Worm (Caenorhabditis elegans): Measurements from ENCODE around the gene ugt-46.

The ugt-46 gene

ce11 chrX:530909-531308, 820 bp upstream of the ugt-46 start, which contains the start of gene B0310.6:
Gene B0310.6, minus strand, starts transcription at chrX:531009.
- TF ChIP-seq nhr-25 (tag; optimal IDR thresholded peaks at IDR 0.05): no peak
- no peak for TF ChIP-seq fkh-2 (tag; optimal IDR thresholded peaks at IDR 0.05)
- no peak for TF ChIP-seq ZK546.5 (tag; optimal IDR thresholded peaks at IDR 0.05)
- TF ChIP-seq snpc-4 (tag; optimal IDR thresholded peaks at IDR 0.05): no peak
- no peak for TF ChIP-seq nhr-11 (tag; optimal IDR thresholded peaks at IDR 0.05)
- no peak for TF ChIP-seq nhr-77 (tag; optimal IDR thresholded peaks at IDR 0.05)
- no peak for TF ChIP-seq aly-2 (tag; optimal IDR thresholded peaks at IDR 0.05)
- TF ChIP-seq sea-2 (GFP tag; optimal IDR thresholded peaks at IDR 0.05): no peak
- TF ChIP-seq pqm-1 (tag; optimal IDR thresholded peaks at IDR 0.05): no peak

ce11 chrX:529386-529785, 703 bp downstream of the ugt-46 start:
- no peak for TF ChIP-seq fkh-10 (GFP tag; optimal IDR thresholded peaks at IDR 0.05)
- TF ChIP-seq fkh-2 (tag; optimal IDR thresholded peaks at IDR 0.05): no peak
- no peak for TF ChIP-seq pha-4 (tag; optimal IDR thresholded peaks at IDR 0.05)
- TF ChIP-seq ceh-28 (tag; optimal IDR thresholded peaks at IDR 0.05): no peak
- no peak for TF ChIP-seq ceh-16 (tag; optimal IDR thresholded peaks at IDR 0.05)
- no peak for TF ChIP-seq mdl-1 (tag; optimal IDR thresholded peaks at IDR 0.05)
- TF ChIP-seq eor-1 (tag; optimal IDR thresholded peaks at IDR 0.05): no peak
- no peak for TF ChIP-seq unc-39 (tag; optimal IDR thresholded peaks at IDR 0.05)
- no peak for TF ChIP-seq snpc-4 (tag; optimal IDR thresholded peaks at IDR 0.05)
- TF ChIP-seq nhr-25 (tag; optimal IDR thresholded peaks at IDR 0.05): no peak
- TF ChIP-seq ceh-82 (tag; optimal IDR thresholded peaks at IDR 0.05): no peak
- TF ChIP-seq nhr-28 (tag; optimal IDR thresholded peaks at IDR 0.05): no peak
- no peak for TF ChIP-seq sea-2 (GFP tag; optimal IDR thresholded peaks at IDR 0.05)
- TF ChIP-seq nhr-76 (tag; optimal IDR thresholded peaks at IDR 0.05): no peak
- no peak for TF ChIP-seq ZK546.5 (tag; optimal IDR thresholded peaks at IDR 0.05)
- TF ChIP-seq lsy-12 (tag; optimal IDR thresholded peaks at IDR 0.05): no peak
- TF ChIP-seq ztf-4 (tag; optimal IDR thresholded peaks at IDR 0.05): no peak
- TF ChIP-seq lin-15B (tag; optimal IDR thresholded peaks at IDR 0.05): no peak
- TF ChIP-seq fos-1 (tag; optimal IDR thresholded peaks at IDR 0.05): no peak

ce11 chrX:528761-529160, 1.3 kb downstream of the ugt-46 start:
- no peak for TF ChIP-seq snpc-4 (tag; optimal IDR thresholded peaks at IDR 0.05)
- no peak for TF ChIP-seq nhr-28 (tag; optimal IDR thresholded peaks at IDR 0.05)
- TF ChIP-seq pha-4 (tag; optimal IDR thresholded peaks at IDR 0.05): no peak
- no peak for TF ChIP-seq nhr-12 (tag; optimal IDR thresholded peaks at IDR 0.05)
- TF ChIP-seq pqm-1 (tag; optimal IDR thresholded peaks at IDR 0.05): no peak
- no peak for TF ChIP-seq ZK546.5 (tag; optimal IDR thresholded peaks at IDR 0.05)

ce11 chrX:527663-528062, 2.4 kb downstream of the ugt-46 start:
- no peak for TF ChIP-seq nhr-77 (tag; optimal IDR thresholded peaks at IDR 0.05)
- TF ChIP-seq pqm-1 (tag; optimal IDR thresholded peaks at IDR 0.05): peak; percentile 25
- TF ChIP-seq elt-2 (tag; optimal IDR thresholded peaks at IDR 0.05): peak; percentile 67

ce11 chrX:524498-524897, 5.6 kb downstream of the ugt-46 start:
- no peak for TF ChIP-seq ZK546.5 (tag; optimal IDR thresholded peaks at IDR 0.05)
- no peak for TF ChIP-seq fkh-10 (GFP tag; optimal IDR thresholded peaks at IDR 0.05)
- TF ChIP-seq fos-1 (tag; optimal IDR thresholded peaks at IDR 0.05): no peak
- TF ChIP-seq fkh-2 (tag; optimal IDR thresholded peaks at IDR 0.05): no peak
- no peak for TF ChIP-seq nhr-43 (tag; optimal IDR thresholded peaks at IDR 0.05; ENCODE audit: poor library complexity, severe bottlenecking)
- no peak for TF ChIP-seq nfya-1 (tag; optimal IDR thresholded peaks at IDR 0.05; ENCODE audit: insufficient read depth)
- TF ChIP-seq hmg-11 (tag; optimal IDR thresholded peaks at IDR 0.05): no peak
- TF ChIP-seq sea-2 (GFP tag; optimal IDR thresholded peaks at IDR 0.05): no peak
- no peak for TF ChIP-seq nhr-67 (tag; optimal IDR thresholded peaks at IDR 0.05)
- no peak for TF ChIP-seq ama-1 (optimal IDR thresholded peaks at IDR 0.05)
- TF ChIP-seq nhr-11 (tag; optimal IDR thresholded peaks at IDR 0.05): no peak
- TF ChIP-seq aly-2 (tag; optimal IDR thresholded peaks at IDR 0.05): no peak
- no peak for TF ChIP-seq tbx-2 (tag; optimal IDR thresholded peaks at IDR 0.05)
- no peak for TF ChIP-seq ceh-28 (tag; optimal IDR thresholded peaks at IDR 0.05)
- TF ChIP-seq jun-1 (tag; optimal IDR thresholded peaks at IDR 0.05): no peak

- TF ChIP-seq unc-62 (GFP tag; optimal IDR thresholded peaks at IDR 0.05) (no peak), lsy-12 (tag; optimal IDR thresholded peaks at IDR 0.05) (no peak), ztf-11 (tag; optimal IDR thresholded peaks at IDR 0.05) (no peak), lin-15B (tag; optimal IDR thresholded peaks at IDR 0.05) (no peak), fos-1 (tag; optimal IDR thresholded peaks at IDR 0.05) (no peak), elt-3 (tag; optimal IDR thresholded peaks at IDR 0.05) (no peak), unc-39 (tag; optimal IDR thresholded peaks at IDR 0.05) (no peak), egl-27 (tag; optimal IDR thresholded peaks at IDR 0.05) (no peak), snpc-4 (tag; optimal IDR thresholded peaks at IDR 0.05) (no peak), egl-5 (tag; optimal IDR thresholded peaks at IDR 0.05) (no peak), tbx-2 (tag; optimal IDR thresholded peaks at IDR 0.05) (no peak), ZK546.5 (tag; optimal IDR thresholded peaks at IDR 0.05) (no peak), fkh-2 (tag; optimal IDR thresholded peaks at IDR 0.05) (no peak), nhr-23 (tag; optimal IDR thresholded peaks at IDR 0.05) (no peak), daf-12 (tag; optimal IDR thresholded peaks at IDR 0.05) (no peak)
These were observed 9.2 kb downstream of the ugt-46 start, which contains the start of gene B0310.3 for ce11 chrX:520881-521280. Gene B0310.3, minus strand, starts transcription at chrX:520981.
